Worm (Caenorhabditis elegans) whole organism, L4 larva: ENCODE data around the gene tmd-2.

Experiments used
- ama-1 ChIP-seq: fragments of 150-350 bp; optimal IDR thresholded peaks from 2 replicates; lab custom pipeline; 2014; ENCODE audit warnings: inconsistent platforms, mixed read lengths
- attf-4 ChIP-seq: sonication (generic microtip); optimal IDR thresholded peaks from 3 replicates; lab custom pipeline; 2017; ENCODE audit warnings: missing biosample characterization, missing genetic modification characterization
- ceh-28 ChIP-seq: fragments of 150-350 bp; optimal IDR thresholded peaks from 2 replicates; lab custom pipeline; 2014; ENCODE audit warnings: missing biosample characterization, missing genetic modification reagents, missing genetic modification characterization
- ces-1 ChIP-seq: fragments of 150-350 bp; sonication (generic microtip); optimal IDR thresholded peaks from 4 replicates; lab custom pipeline; 2014; ENCODE audit warnings: missing biosample characterization, missing genetic modification reagents, missing genetic modification characterization
- daf-16 ChIP-seq, 3 experiments: sonication (generic microtip); optimal IDR thresholded peaks; 2 replicates each; lab custom pipeline; 2016 to 2017; ENCODE audit warnings: missing genetic modification characterization in 3 of 3, missing genetic modification reagents in 3 of 3, mild to moderate bottlenecking in 2 of 3, missing compliant biosample characterization in 2 of 3, missing biosample characterization in 1 of 3, moderate library complexity in 1 of 3
- dmd-8 ChIP-seq: fragments of 200-800 bp; sonication (Bioruptor generic); IDR thresholded peaks from 2 replicates; pipeline ENCODE4 v1.3.6; 2022; ENCODE audit warnings: missing genetic modification characterization, missing compliant biosample characterization
- egl-27 ChIP-seq: sonication (generic microtip); optimal IDR thresholded peaks from 3 replicates; lab custom pipeline; 2017; ENCODE audit warnings: missing biosample characterization, missing genetic modification reagents, missing genetic modification characterization
- lin-13 ChIP-seq: fragments of 150-350 bp; optimal IDR thresholded peaks from 2 replicates; lab custom pipeline; 2014; ENCODE audit warnings: missing biosample characterization, missing genetic modification reagents, missing genetic modification characterization
- mdl-1 ChIP-seq, 2 experiments: fragments of 150-350 bp in 1 of 2; sonication (generic microtip) in 1 of 2; optimal IDR thresholded peaks; 2 replicates each; lab custom pipeline; 2014 to 2017; ENCODE audit warnings: missing biosample characterization in 2 of 2, missing genetic modification characterization in 2 of 2
- nhr-10 ChIP-seq: fragments of 150-350 bp; optimal IDR thresholded peaks from 2 replicates; lab custom pipeline; 2014; ENCODE audit warnings: missing biosample characterization, missing genetic modification characterization
- nhr-237 ChIP-seq: sonication (generic microtip); optimal IDR thresholded peaks from 2 replicates; lab custom pipeline; 2017; ENCODE audit warnings: missing biosample characterization, missing genetic modification characterization
- sdz-12 ChIP-seq: fragments of 200-800 bp; sonication (Bioruptor generic); optimal IDR thresholded peaks from 2 replicates; lab custom pipeline; 2018; ENCODE audit warnings: mild to moderate bottlenecking, missing genetic modification characterization, missing compliant biosample characterization
- spr-3 ChIP-seq: fragments of 200-800 bp; sonication (Bioruptor generic); optimal IDR thresholded peaks from 2 replicates; lab custom pipeline; 2018; ENCODE audit warnings: mild to moderate bottlenecking, missing genetic modification characterization, missing compliant biosample characterization
- ztf-11 ChIP-seq: fragments of 150-350 bp; optimal IDR thresholded peaks from 2 replicates; lab custom pipeline; 2014; ENCODE audit warnings: missing biosample characterization, missing genetic modification characterization

DNA sequence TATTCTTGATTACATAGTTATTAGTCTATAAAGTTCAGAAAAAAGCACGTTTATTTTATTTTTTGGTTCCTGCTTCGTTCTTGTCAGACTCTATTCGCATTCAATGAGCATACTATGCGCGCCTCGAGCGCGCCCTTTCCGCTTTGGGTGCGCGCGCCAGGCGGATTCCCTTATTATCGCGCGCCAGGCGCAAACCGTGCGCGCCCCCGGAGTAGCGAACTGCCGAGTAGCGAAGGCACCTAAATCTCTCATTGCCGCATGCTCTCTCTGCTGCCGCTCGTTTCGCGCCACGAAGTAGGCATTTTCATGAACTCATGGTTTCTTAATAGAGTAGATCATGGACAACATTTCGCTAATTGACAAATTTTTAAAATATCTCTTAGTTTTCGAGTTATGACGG is 7.4 kb upstream of the tmd-2 start:
- TF ChIP-seq spr-3 (GFP tag; lab: Kevin White, UChicago), result no peak
- TF ChIP-seq egl-27 (tag; lab: Kevin White, UChicago), result no peak
- TF ChIP-seq nhr-237 (tag; lab: Kevin White, UChicago), result no peak
- no peak for TF ChIP-seq daf-16 (GFP tag; optimal IDR thresholded peaks at IDR 0.05; lab: Kevin White, UChicago)
- no peak for TF ChIP-seq daf-16 (tag; optimal IDR thresholded peaks at IDR 0.05; lab: Kevin White, UChicago)
- TF ChIP-seq lin-13, result no peak
- TF ChIP-seq ama-1 (lab: Kevin White, UChicago), result no peak
- TF ChIP-seq attf-4 (tag; lab: Kevin White, UChicago), result no peak
- no peak for TF ChIP-seq ceh-28
- no peak for TF ChIP-seq ztf-11
- no peak for TF ChIP-seq dmd-8 (GFP tag; lab: Robert Waterston, UW)
- TF ChIP-seq ces-1, result no peak
- TF ChIP-seq nhr-10, result no peak
- TF ChIP-seq mdl-1 (tag; optimal IDR thresholded peaks at IDR 0.05; lab: Kevin White, UChicago), result no peak
- TF ChIP-seq sdz-12 (GFP tag; lab: Kevin White, UChicago), result no peak
